Worm (Caenorhabditis elegans): ENCODE data around the gene cul-5.

The cul-5 gene

DNA sequence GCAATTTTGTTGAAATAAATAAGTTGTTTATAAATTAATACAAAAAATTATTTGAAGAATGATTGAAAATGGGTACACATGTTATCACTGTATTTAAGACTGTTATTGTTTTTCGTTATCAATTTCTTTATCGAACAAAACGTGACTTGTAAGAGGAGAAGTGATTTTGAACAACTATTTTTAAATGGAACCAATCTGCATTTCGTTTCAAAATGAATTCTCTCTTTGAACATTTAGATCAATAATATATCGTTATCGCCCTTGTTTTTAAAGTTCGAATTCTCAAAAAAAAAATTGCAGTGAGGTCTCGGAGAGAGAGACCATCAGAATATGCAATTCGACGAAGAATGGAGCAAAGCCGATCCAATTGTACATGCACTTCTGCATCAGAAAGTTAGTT lies at the start of gene cul-5:
Gene cul-5 (plus strand): TSS at position 301 of the 400 bp plus-strand sequence.
- no peak for TF ChIP-seq dao-5 (tag; optimal IDR thresholded peaks at IDR 0.05)
- TF ChIP-seq him-1 (tag; optimal IDR thresholded peaks at IDR 0.05): no peak
- TF ChIP-seq W03F9.2 (tag; optimal IDR thresholded peaks at IDR 0.05): no peak

DNA sequence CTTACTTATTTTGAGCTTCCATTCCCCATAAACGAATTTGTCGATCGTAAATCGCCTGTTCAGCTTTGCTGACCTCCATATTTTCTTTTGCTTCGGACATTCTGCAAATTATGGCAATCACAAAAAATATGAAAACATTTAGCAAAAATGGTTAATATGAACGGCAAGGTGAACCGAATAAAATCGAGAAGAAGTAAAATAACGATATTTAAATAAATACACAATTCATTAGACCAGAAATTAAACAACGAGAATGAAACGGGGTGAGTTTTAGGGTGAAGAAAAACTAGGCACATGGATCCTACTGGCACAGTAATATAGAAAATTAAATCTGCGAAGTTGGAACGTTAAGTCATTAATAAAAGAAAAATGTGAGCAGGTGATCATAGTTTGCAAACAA lies 49.1 kb upstream of the cul-5 start, which contains the start of gene aos-1:
Gene aos-1 (minus strand): TSS at position 101 of the 400 bp plus-strand sequence.
- TF ChIP-seq W03F9.2 (tag; optimal IDR thresholded peaks at IDR 0.05): no peak
- TF ChIP-seq dao-5 (tag; optimal IDR thresholded peaks at IDR 0.05): no peak
- no peak for TF ChIP-seq him-1 (tag; optimal IDR thresholded peaks at IDR 0.05)

DNA sequence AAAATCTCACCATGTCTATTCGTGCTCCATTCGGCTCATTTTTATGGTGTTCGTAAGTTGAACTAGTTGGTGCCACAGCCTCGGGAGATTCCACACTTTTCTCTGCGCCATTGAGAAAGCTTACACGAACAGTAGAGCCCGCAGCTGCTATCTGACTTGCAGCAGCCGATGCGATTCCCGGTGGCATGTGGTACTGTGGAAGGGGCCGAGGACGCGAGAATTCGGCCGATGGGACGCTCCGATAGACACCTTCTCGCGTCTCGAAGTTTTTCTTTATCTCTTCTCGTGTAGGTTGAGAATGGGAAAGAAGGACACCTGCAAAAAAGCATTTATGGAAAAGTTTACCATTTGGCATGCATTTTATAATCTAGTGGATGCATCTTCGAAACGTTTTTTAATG lies 46.1 kb upstream of the cul-5 start:
- TF ChIP-seq him-1 (tag; optimal IDR thresholded peaks at IDR 0.05): no peak
- TF ChIP-seq W03F9.2 (tag; optimal IDR thresholded peaks at IDR 0.05): no peak
- no peak for TF ChIP-seq dao-5 (tag; optimal IDR thresholded peaks at IDR 0.05)

DNA sequence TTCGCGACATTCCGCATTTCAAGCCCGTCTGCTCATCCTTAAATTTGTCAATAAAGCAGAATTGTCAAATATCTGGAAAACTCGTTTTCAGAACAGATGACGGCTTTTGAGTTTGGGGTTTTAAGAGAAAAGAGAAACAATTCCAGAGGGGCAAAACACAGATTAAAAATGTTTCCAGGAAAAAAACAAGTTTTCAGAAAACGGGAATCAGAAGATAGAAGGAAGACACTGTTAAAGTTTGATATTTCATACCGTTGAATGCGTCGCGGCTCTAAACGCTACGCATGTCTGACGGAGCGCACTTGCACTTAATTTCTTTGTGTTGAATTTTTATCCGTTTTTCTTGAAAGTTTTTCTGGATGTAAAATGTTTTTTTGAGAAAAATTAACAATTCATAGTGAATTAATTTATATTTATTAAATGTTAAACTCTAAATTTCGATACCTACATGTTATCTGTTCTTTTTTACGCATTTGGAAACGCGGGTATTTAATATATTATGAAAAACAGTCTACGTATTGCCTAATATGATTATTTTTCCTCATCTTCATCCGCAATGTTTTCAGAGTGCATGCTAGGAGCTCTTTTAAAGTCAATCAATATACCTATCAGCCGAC lies 45.1 kb upstream of the cul-5 start, which contains the start of the genes C08B6.18, wdr-20 and C08B6.8:
Gene C08B6.18 (minus strand): TSS at position 51 of the 617 bp plus-strand sequence.
Gene wdr-20 (minus strand): TSS at position 82 of the 617 bp plus-strand sequence.
Gene C08B6.8 (plus strand): TSS at position 567 of the 617 bp plus-strand sequence.
- TF ChIP-seq dao-5 (tag; optimal IDR thresholded peaks at IDR 0.05): no peak
- no peak for TF ChIP-seq him-1 (tag; optimal IDR thresholded peaks at IDR 0.05)
- no peak for TF ChIP-seq W03F9.2 (tag; optimal IDR thresholded peaks at IDR 0.05)

DNA sequence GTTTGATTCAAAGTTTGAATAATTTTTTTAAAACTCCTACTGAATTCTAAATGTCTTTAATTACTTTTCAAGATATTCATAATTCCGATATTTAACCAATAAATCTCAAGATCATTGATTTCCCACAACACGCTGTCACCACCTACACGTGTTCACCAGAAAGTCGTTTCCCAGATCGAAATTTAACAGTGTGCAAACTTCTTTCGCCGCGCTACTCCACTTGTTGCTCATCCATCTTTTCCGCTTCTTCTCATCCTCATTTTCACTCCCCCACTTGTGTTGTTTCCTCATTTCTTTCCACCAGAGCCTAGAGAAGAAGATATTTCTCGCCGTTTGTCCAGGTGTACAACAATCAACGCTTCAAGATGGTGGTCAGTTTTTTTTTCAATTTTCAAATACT lies 33.7 kb upstream of the cul-5 start, which contains the start of gene C51E3.9:
Gene C51E3.9 (plus strand): TSS at position 301 of the 400 bp plus-strand sequence.
- no peak for TF ChIP-seq dao-5 (tag; optimal IDR thresholded peaks at IDR 0.05)
- TF ChIP-seq him-1 (tag; optimal IDR thresholded peaks at IDR 0.05): no peak
- TF ChIP-seq W03F9.2 (tag; optimal IDR thresholded peaks at IDR 0.05): no peak

DNA sequence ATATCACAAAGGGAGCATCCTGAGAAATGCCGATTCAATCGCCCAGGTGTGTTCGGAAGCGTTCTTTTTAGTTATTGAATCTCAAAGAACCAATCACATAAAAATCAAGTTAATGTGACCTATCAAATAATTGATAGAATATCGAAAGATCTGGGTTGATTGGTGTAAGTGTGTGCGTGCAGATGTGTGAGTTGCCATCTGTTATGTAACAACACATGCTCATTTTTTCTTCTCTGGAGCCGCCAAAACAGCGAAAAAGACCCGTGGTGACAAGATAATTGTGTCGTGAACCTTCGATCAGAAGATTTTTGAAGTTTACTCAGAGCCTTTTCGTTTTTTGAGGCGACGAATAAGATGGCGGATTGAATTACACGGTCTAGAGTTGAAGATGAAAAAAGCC lies 32.5 kb upstream of the cul-5 start:
- no peak for TF ChIP-seq him-1 (tag; optimal IDR thresholded peaks at IDR 0.05)
- no peak for TF ChIP-seq dao-5 (tag; optimal IDR thresholded peaks at IDR 0.05)
- TF ChIP-seq W03F9.2 (tag; optimal IDR thresholded peaks at IDR 0.05): no peak

DNA sequence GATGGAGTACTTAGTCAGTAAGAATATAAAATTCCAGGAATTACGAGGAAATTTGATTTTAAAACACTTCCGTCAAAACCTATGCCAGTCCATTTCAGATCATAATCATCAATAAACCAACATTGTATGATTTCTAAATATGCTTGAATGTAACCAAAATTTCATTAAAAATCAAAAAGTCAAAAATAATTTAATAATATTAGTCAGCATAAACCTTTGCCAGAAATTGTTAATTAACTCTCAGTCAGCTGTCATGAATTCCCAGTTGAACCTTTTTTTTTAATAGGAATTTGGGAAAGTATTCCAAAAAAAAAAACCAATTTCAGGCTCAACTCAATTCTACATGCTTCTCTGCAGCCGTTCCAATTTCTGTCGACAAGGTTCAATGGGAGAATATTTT lies 31.0 kb upstream of the cul-5 start, which contains the start of gene srsx-26:
Gene srsx-26 (plus strand): TSS at position 301 of the 400 bp plus-strand sequence.
- TF ChIP-seq him-1 (tag; optimal IDR thresholded peaks at IDR 0.05) (no peak), dao-5 (tag; optimal IDR thresholded peaks at IDR 0.05) (no peak), W03F9.2 (tag; optimal IDR thresholded peaks at IDR 0.05) (no peak)

DNA sequence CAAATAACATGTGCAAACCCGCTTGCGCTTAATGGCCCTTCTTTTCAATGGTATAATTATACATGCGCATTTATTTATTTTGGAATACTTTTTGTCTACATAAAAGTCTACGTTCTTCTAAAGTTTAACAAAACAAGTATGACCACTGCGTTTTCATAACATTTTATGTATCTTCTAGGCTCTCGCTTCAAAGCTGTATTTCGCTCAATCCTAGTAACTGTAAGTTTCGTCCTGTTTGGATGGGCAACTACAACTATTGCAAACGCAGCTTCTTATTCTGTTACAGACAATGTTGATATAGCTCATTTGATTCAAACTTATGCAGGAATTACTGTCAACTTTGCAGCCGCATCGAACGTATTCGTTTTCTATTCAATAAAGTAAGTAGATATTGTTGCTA lies 29.6 kb upstream of the cul-5 start, which contains the start of gene srsx-27:
Gene srsx-27 (plus strand): TSS at position 301 of the 400 bp plus-strand sequence.
- TF ChIP-seq dao-5 (tag; optimal IDR thresholded peaks at IDR 0.05): no peak
- TF ChIP-seq him-1 (tag; optimal IDR thresholded peaks at IDR 0.05): no peak
- no peak for TF ChIP-seq W03F9.2 (tag; optimal IDR thresholded peaks at IDR 0.05)

DNA sequence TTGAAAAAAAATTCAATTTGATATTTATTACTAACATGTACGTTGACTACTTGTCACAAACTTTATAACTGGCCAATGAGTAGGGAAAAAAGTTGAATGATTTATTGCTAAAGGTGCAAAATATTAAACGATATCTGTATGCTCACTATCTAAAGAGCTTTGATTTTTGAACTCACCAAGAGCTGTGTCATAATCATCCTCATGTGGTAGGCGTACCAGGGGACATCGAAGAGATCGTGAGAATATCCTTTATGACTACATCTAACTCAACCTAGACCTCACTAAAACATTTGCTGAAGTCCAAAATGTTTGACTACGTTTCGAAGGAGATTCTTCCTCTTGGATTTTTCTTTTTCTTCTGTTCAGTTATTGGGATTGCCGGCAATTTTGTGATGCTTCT lies 27.1 kb upstream of the cul-5 start, which contains the start of gene srsx-28:
Gene srsx-28 (plus strand): TSS at position 301 of the 400 bp plus-strand sequence.
- no peak for TF ChIP-seq W03F9.2 (tag; optimal IDR thresholded peaks at IDR 0.05)
- no peak for TF ChIP-seq dao-5 (tag; optimal IDR thresholded peaks at IDR 0.05)
- TF ChIP-seq him-1 (tag; optimal IDR thresholded peaks at IDR 0.05): no peak

DNA sequence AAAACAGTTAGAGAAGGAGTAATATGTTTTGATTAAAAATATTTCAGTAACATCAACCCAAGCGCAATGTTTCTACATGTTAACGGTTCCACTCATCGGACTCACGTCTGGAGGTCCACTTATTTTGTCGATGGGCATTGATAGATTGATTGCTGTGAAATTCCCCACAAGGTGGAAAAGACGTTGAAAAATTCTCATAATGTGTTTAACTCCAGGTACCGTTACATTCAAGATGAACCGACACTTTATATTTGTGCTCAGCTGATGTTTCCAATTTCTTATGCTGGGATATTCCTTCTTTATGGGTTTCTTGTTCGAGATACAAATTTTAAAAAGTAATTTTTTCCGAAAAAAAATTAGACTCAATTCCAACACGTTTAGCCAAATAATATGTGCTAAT lies 26.3 kb upstream of the cul-5 start:
- TF ChIP-seq W03F9.2 (tag; optimal IDR thresholded peaks at IDR 0.05): no peak
- TF ChIP-seq him-1 (tag; optimal IDR thresholded peaks at IDR 0.05): no peak
- TF ChIP-seq dao-5 (tag; optimal IDR thresholded peaks at IDR 0.05): no peak

DNA sequence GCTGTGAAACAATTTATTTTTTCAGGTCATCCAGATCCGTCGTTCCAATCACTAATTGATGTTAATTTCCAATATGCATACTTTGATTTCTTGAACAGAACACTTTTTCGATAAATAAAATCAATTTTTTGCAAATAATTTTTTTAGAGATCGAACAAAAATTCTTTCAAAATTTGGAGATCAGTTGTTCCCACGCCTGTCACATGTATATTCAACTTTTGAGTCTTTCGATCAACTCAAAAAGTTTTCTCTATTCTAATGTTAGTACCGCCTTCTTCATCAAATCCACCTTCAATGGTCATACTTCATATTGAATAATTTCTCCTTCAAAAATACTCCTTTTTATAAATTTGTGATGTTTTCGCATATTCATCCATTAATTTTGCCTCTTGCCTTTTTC lies 24.6 kb upstream of the cul-5 start, which contains the start of gene srsx-29:
Gene srsx-29 (plus strand): TSS at position 301 of the 400 bp plus-strand sequence.
- no peak for TF ChIP-seq W03F9.2 (tag; optimal IDR thresholded peaks at IDR 0.05)
- no peak for TF ChIP-seq him-1 (tag; optimal IDR thresholded peaks at IDR 0.05)

DNA sequence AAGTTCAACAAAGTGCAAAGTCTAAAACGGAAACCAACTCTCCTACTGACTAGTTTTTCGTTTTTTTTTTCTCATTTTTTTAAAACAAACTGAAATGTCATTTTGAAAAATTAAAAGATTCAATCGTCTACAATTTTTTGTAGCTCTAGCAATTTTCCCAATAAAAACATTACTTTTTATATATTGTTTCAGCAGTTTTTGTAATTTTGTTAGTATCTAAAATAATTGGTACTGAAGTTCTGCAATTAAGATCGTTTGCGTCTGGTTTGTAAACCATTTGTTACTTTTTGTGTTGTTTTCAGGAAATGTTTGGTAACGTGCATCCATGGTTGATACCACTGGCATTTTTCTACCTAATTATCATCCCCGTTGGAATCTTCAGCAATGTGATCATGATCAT lies 20.8 kb upstream of the cul-5 start, which contains the start of gene srsx-30:
Gene srsx-30 (plus strand): TSS at position 301 of the 400 bp plus-strand sequence.
- TF ChIP-seq W03F9.2 (tag; optimal IDR thresholded peaks at IDR 0.05): no peak
- TF ChIP-seq dao-5 (tag; optimal IDR thresholded peaks at IDR 0.05): no peak
- no peak for TF ChIP-seq him-1 (tag; optimal IDR thresholded peaks at IDR 0.05)

DNA sequence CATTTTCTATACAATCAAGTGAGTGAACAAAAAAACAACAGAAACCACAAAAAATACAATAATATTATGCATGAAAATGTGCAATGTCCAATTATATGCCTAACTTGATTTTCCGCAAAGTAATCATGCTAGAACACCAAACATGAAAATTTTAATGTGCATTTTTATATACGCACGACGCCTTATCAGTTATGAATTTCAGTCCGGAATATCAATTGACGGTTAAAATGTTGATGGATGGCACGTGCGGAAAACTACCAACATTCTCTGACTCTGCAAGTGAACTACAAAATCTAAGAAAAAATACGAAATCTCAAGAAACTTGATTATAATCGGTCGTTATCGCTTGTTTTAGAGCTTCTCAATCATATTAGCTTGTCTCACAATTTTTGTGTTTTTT lies 19.4 kb upstream of the cul-5 start:
- TF ChIP-seq him-1 (tag; optimal IDR thresholded peaks at IDR 0.05) (no peak), dao-5 (tag; optimal IDR thresholded peaks at IDR 0.05) (no peak), W03F9.2 (tag; optimal IDR thresholded peaks at IDR 0.05) (no peak)

DNA sequence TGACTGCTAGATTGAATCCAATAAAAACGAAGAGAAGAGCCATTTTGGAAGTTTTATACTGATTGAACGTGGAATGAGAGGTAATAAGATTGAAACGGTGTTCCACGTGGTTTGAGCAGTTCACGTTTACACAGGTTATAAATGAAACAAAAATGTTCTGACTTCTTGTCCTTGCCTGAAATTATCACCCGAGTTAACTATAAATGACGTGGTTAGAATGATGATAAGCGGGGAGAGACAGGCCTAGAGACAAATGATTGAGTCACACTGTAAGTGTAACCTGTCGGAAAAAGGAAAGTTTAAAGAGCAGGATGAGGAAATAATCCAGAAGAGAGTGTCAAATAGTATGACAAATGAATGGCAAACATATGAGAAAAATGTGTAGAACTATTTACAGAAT lies 18.4 kb upstream of the cul-5 start, which contains the start of gene C51E3.10:
Gene C51E3.10 (minus strand): TSS at position 181 of the 400 bp plus-strand sequence.
- no peak for TF ChIP-seq him-1 (tag; optimal IDR thresholded peaks at IDR 0.05)
- TF ChIP-seq dao-5 (tag; optimal IDR thresholded peaks at IDR 0.05): no peak
- no peak for TF ChIP-seq W03F9.2 (tag; optimal IDR thresholded peaks at IDR 0.05)

Data from whole organism, L4/young adult.